Worm (Caenorhabditis elegans) whole organism, L3 larva: ENCODE measurements around the gene F53C3.11.

Experiments
- ceh-28 ChIP-seq: fragments of 150-350 bp; optimal IDR thresholded peaks from 2 replicates; lab custom pipeline; 2014; ENCODE audit warnings: missing biosample characterization, missing genetic modification reagents, missing genetic modification characterization
- mdl-1 ChIP-seq: fragments of 150-350 bp; optimal IDR thresholded peaks from 2 replicates; lab custom pipeline; 2014; ENCODE audit warnings: missing biosample characterization, missing genetic modification characterization
- nhr-76 ChIP-seq: fragments of 150-350 bp; sonication (generic microtip); optimal IDR thresholded peaks from 5 replicates; lab custom pipeline; 2014; ENCODE audit warnings: missing biosample characterization, missing genetic modification characterization

ce11 chrII:3954018-3954417 lies 47.5 kb upstream of the F53C3.11 start:
- TF ChIP-seq ceh-28 (peak; percentile 26), nhr-76 (tag; lab: Kevin White, UChicago) (no peak), mdl-1 (tag; lab: Kevin White, UChicago) (no peak)
